Fruit fly (Drosophila melanogaster) whole organism, adult: ENCODE results near the gene Brms1.
A peak's percentile ranks its signal among the peaks of the same experiment; 100 is the strongest.

Experiments
- CG11617 ChIP-seq: fragments of 200-800 bp; sonication (Bioruptor generic); optimal IDR thresholded peaks from 2 replicates; lab custom pipeline; 2017; ENCODE audit warnings: mild to moderate bottlenecking, missing biosample characterization, missing genetic modification reagents, missing genetic modification characterization
- CG12768 ChIP-seq: fragments of 200-800 bp; sonication (Bioruptor generic); optimal IDR thresholded peaks from 2 replicates; lab custom pipeline; 2017; ENCODE audit warnings: missing biosample characterization, missing genetic modification characterization, mild to moderate bottlenecking, moderate library complexity, missing genetic modification reagents
- CG14711 ChIP-seq: fragments of 200-800 bp; sonication (Bioruptor generic); optimal IDR thresholded peaks from 2 replicates; lab custom pipeline; 2018; ENCODE audit warnings: missing biosample characterization, mild to moderate bottlenecking, missing genetic modification characterization, moderate library complexity
- CG1620 ChIP-seq: fragments of 200-800 bp; sonication (Bioruptor generic); optimal IDR thresholded peaks from 2 replicates; lab custom pipeline; 2016; ENCODE audit warnings: missing biosample characterization, missing genetic modification characterization
- CG33017 ChIP-seq: fragments of 200-800 bp; sonication (Bioruptor generic); optimal IDR thresholded peaks from 2 replicates; lab custom pipeline; 2018; ENCODE audit warnings: missing biosample characterization, mild to moderate bottlenecking, missing genetic modification characterization, moderate library complexity
- CG5204 ChIP-seq: fragments of 200-800 bp; sonication (Bioruptor generic); optimal IDR thresholded peaks from 2 replicates; lab custom pipeline; 2016; ENCODE audit warnings: missing biosample characterization, missing genetic modification characterization
- CG7045 ChIP-seq: fragments of 200-800 bp; sonication (Bioruptor generic); optimal IDR thresholded peaks from 2 replicates; lab custom pipeline; 2017; ENCODE audit warnings: missing biosample characterization, mild to moderate bottlenecking, missing genetic modification characterization
- CG7101 ChIP-seq: fragments of 200-800 bp; sonication (Bioruptor generic); optimal IDR thresholded peaks from 2 replicates; lab custom pipeline; 2018; ENCODE audit warnings: missing biosample characterization, mild to moderate bottlenecking, missing genetic modification characterization, moderate library complexity
- Clk ChIP-seq: fragments of 200-800 bp; sonication (Bioruptor generic); optimal IDR thresholded peaks from 2 replicates; lab custom pipeline; 2017; ENCODE audit warnings: missing biosample characterization, missing genetic modification characterization
- Crg-1 ChIP-seq: fragments of 200-800 bp; sonication (Bioruptor generic); optimal IDR thresholded peaks from 2 replicates; lab custom pipeline; 2016; ENCODE audit warnings: missing biosample characterization, missing genetic modification characterization
- Hr96 ChIP-seq: fragments of 200-800 bp; sonication (Bioruptor generic); optimal IDR thresholded peaks from 2 replicates; lab custom pipeline; 2016; ENCODE audit warnings: missing biosample characterization, missing genetic modification characterization
- Mnt ChIP-seq: fragments of 200-800 bp; sonication (Bioruptor generic); optimal IDR thresholded peaks from 2 replicates; lab custom pipeline; 2016; ENCODE audit warnings: missing biosample characterization, mild to moderate bottlenecking, missing genetic modification characterization
- bab1 ChIP-seq: fragments of 200-800 bp; sonication (Bioruptor generic); optimal IDR thresholded peaks from 3 replicates; lab custom pipeline; 2019; ENCODE audit warnings: missing biosample characterization, mild to moderate bottlenecking, missing genetic modification characterization, moderate library complexity
- cic ChIP-seq: fragments of 200-800 bp; sonication (Bioruptor generic); optimal IDR thresholded peaks from 2 replicates; lab custom pipeline; 2017; ENCODE audit warnings: missing biosample characterization, mild to moderate bottlenecking, missing genetic modification characterization, moderate library complexity
- cnc ChIP-seq, 2 experiments: fragments of >200 bp; optimal IDR thresholded peaks; 2 replicates each; lab custom pipeline; 2017
- kay ChIP-seq: fragments of 200-800 bp; sonication (Bioruptor generic); peaks from one replicate; lab custom pipeline; 2016; ENCODE audit warnings: missing biosample characterization, missing genetic modification characterization, borderline replicate concordance
- ovo ChIP-seq: fragments of 200-800 bp; sonication (Bioruptor generic); optimal IDR thresholded peaks from 2 replicates; lab custom pipeline; 2016; ENCODE audit warnings: missing biosample characterization, missing genetic modification characterization
- pad ChIP-seq: fragments of 200-800 bp; sonication (Bioruptor generic); optimal IDR thresholded peaks from 3 replicates; lab custom pipeline; 2017; ENCODE audit warnings: missing biosample characterization, missing genetic modification characterization, mild to moderate bottlenecking, moderate library complexity, missing genetic modification reagents
- tj ChIP-seq: fragments of 200-800 bp; sonication (Bioruptor generic); optimal IDR thresholded peaks from 3 replicates; lab custom pipeline; 2017; ENCODE audit warnings: missing biosample characterization, mild to moderate bottlenecking, missing genetic modification characterization, moderate library complexity
- toe ChIP-seq: fragments of 200-800 bp; sonication (Bioruptor generic); optimal IDR thresholded peaks from 2 replicates; lab custom pipeline; 2016; ENCODE audit warnings: missing biosample characterization, missing genetic modification characterization

The Brms1 gene

dm6 chrX:12896393-12896792, 13.0 kb downstream of the Brms1 start:
- no peak for TF ChIP-seq Clk (GFP tag; lab: Kevin White, UChicago)
- no peak for TF ChIP-seq CG12768 (GFP tag; lab: Kevin White, UChicago)
- TF ChIP-seq CG14711, result no peak
- no peak for TF ChIP-seq CG5204

- peak; percentile 12 for TF ChIP-seq tj (GFP tag; lab: Kevin White, UChicago)
- no peak for TF ChIP-seq cnc (optimal IDR thresholded peaks at IDR 0.05; lab: Kevin White, UChicago)
These were observed 14.2 kb downstream of the Brms1 start for dm6 chrX:12895114-12895723.

- TF ChIP-seq Mnt, result no peak
- TF ChIP-seq CG7045 (GFP tag; lab: Kevin White, UChicago), result no peak
- no peak for TF ChIP-seq CG1620
- no peak for TF ChIP-seq CG7101 (tag; lab: Kevin White, UChicago)
- TF ChIP-seq tj (GFP tag; lab: Kevin White, UChicago), result no peak
- TF ChIP-seq Clk (GFP tag; lab: Kevin White, UChicago), result no peak
- no peak for TF ChIP-seq cic (GFP tag; lab: Kevin White, UChicago)
- no peak for TF ChIP-seq CG12768 (GFP tag; lab: Kevin White, UChicago)
- no peak for TF ChIP-seq Hr96 (GFP tag; lab: Kevin White, UChicago)
- TF ChIP-seq CG5204, result no peak
- no peak for TF ChIP-seq kay (GFP tag; lab: Kevin White, UChicago)
- TF ChIP-seq cnc (optimal IDR thresholded peaks at IDR 0.05; lab: Kevin White, UChicago), result no peak
- no peak for TF ChIP-seq CG33017 (tag; lab: Kevin White, UChicago)
- no peak for TF ChIP-seq CG14711
- no peak for TF ChIP-seq Crg-1 (GFP tag; lab: Kevin White, UChicago)
- no peak for TF ChIP-seq toe (GFP tag; lab: Kevin White, UChicago)
- TF ChIP-seq bab1 (GFP tag; lab: Kevin White, UChicago), result no peak
These were observed 15.5 kb downstream of the Brms1 start for dm6 chrX:12893969-12894368.

- TF ChIP-seq pad (GFP tag; lab: Kevin White, UChicago), result no peak
- no peak for TF ChIP-seq Hr96 (GFP tag; lab: Kevin White, UChicago)
- no peak for TF ChIP-seq CG33017 (tag; lab: Kevin White, UChicago)
These were observed 17.9 kb downstream of the Brms1 start for dm6 chrX:12891322-12892159.

dm6 chrX:12890826-12891175, 18.6 kb downstream of the Brms1 start:
- TF ChIP-seq CG11617 (GFP tag; lab: Kevin White, UChicago) (no peak), CG1620 (no peak), Hr96 (GFP tag; lab: Kevin White, UChicago) (no peak), cic (GFP tag; lab: Kevin White, UChicago) (no peak), ovo (GFP tag; lab: Kevin White, UChicago) (no peak), tj (GFP tag; lab: Kevin White, UChicago) (no peak), CG14711 (no peak), toe (GFP tag; lab: Kevin White, UChicago) (no peak), cnc (optimal IDR thresholded peaks at IDR 0.05; lab: Kevin White, UChicago) (no peak), kay (GFP tag; lab: Kevin White, UChicago) (no peak), Crg-1 (GFP tag; lab: Kevin White, UChicago) (no peak), CG7101 (tag; lab: Kevin White, UChicago) (no peak), CG7045 (GFP tag; lab: Kevin White, UChicago) (no peak), Mnt (no peak), Clk (GFP tag; lab: Kevin White, UChicago) (no peak), pad (GFP tag; lab: Kevin White, UChicago) (no peak), CG5204 (no peak)

- TF ChIP-seq CG7101 (tag; lab: Kevin White, UChicago) (no peak), kay (GFP tag; lab: Kevin White, UChicago) (peak; percentile 11)
These were observed 19.1 kb downstream of the Brms1 start for dm6 chrX:12890166-12890825.

- TF ChIP-seq cic (GFP tag; lab: Kevin White, UChicago) (no peak), Clk (GFP tag; lab: Kevin White, UChicago) (no peak), CG14711 (no peak), CG12768 (GFP tag; lab: Kevin White, UChicago) (no peak), CG7045 (GFP tag; lab: Kevin White, UChicago) (no peak), cnc (optimal IDR thresholded peaks at IDR 0.05; lab: Kevin White, UChicago) (no peak), pad (GFP tag; lab: Kevin White, UChicago) (no peak), CG5204 (no peak), ovo (GFP tag; lab: Kevin White, UChicago) (no peak), Crg-1 (GFP tag; lab: Kevin White, UChicago) (no peak), CG7101 (tag; lab: Kevin White, UChicago) (no peak), Mnt (no peak), CG33017 (tag; lab: Kevin White, UChicago) (no peak), bab1 (GFP tag; lab: Kevin White, UChicago) (no peak), kay (GFP tag; lab: Kevin White, UChicago) (no peak), Hr96 (GFP tag; lab: Kevin White, UChicago) (no peak), toe (GFP tag; lab: Kevin White, UChicago) (no peak), CG11617 (GFP tag; lab: Kevin White, UChicago) (no peak), tj (GFP tag; lab: Kevin White, UChicago) (no peak), CG1620 (no peak)
These were observed 20.3 kb downstream of the Brms1 start for dm6 chrX:12889075-12889474.
